Worm (Caenorhabditis elegans): ENCODE results near the gene klp-20.

ce11 chrIII:230129-230528 is 20.3 kb downstream of the klp-20 start, which contains the start of gene hpo-38:
- no peak for TF ChIP-seq dmd-4 (tag; optimal IDR thresholded peaks at IDR 0.05)
- no peak for TF ChIP-seq ZK546.5 (tag; optimal IDR thresholded peaks at IDR 0.05)
- no peak for TF ChIP-seq unc-62 (GFP tag; optimal IDR thresholded peaks at IDR 0.05)
- no peak for TF ChIP-seq R02D3.7 (tag; optimal IDR thresholded peaks at IDR 0.05)
- no peak for TF ChIP-seq aly-2 (tag; optimal IDR thresholded peaks at IDR 0.05)
